Worm (Caenorhabditis elegans) whole organism, L4 larva: Measurements from ENCODE around the gene C29F4.3.

Source experiments
- ama-1 ChIP-seq: fragments of 150-350 bp; optimal IDR thresholded peaks from 2 replicates; lab custom pipeline; 2014; ENCODE audit warnings: inconsistent platforms, mixed read lengths
- fos-1 ChIP-seq: fragments of 150-350 bp; optimal IDR thresholded peaks from 2 replicates; lab custom pipeline; 2014; ENCODE audit warnings: missing biosample characterization, missing genetic modification characterization

DNA sequence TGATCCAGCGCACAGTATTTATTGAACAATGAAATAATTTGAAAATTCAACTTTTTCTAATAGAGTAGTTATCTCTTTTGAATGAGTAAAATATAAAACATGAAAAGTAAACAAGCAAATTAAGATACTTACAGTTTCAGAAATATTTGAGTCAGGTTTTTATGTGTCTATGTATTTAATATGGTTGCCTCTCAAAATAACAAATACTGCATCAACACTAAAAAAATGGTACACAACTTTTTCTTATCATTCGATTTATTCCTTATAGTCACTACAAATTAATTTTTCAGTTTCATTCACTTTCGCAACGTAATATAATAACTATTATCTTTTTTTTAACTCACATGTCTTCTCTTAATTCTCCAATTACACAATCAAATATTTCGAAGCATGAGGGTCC lies 23.7 kb upstream of the C29F4.3 start:
- no peak for TF ChIP-seq ama-1 (lab: Kevin White, UChicago)
- TF ChIP-seq fos-1 (tag; lab: Kevin White, UChicago): no peak
